Fruit fly (Drosophila melanogaster) whole organism, embryonic: ENCODE data around the gene CG15877.

Experiments used
- Bgb ChIP-seq: fragments of 200-800 bp; sonication (Bioruptor generic); IDR thresholded peaks from 2 replicates; pipeline ENCODE4 v1.3.6; 2022; ENCODE audit warnings: missing biosample characterization, missing genetic modification characterization; ENCODE audit not compliant: partially characterized antibody
- CG10366 ChIP-seq: fragments of 200-800 bp; sonication (Bioruptor generic); IDR thresholded peaks from 2 replicates; pipeline ENCODE4 v1.3.6; 2022; ENCODE audit warnings: missing biosample characterization, missing genetic modification characterization
- CG11247 ChIP-seq: fragments of 200-800 bp; sonication (Bioruptor generic); IDR thresholded peaks from 2 replicates; pipeline ENCODE4 v1.3.6; 2022; ENCODE audit warnings: missing biosample characterization, missing genetic modification characterization
- CG11560 ChIP-seq: fragments of 200-800 bp; sonication (Bioruptor generic); IDR thresholded peaks from 3 replicates; pipeline ENCODE4 v1.3.6; 2022; ENCODE audit warnings: missing biosample characterization, missing genetic modification characterization
- CG13287 ChIP-seq: fragments of 200-800 bp; sonication (Bioruptor generic); IDR thresholded peaks from 2 replicates; pipeline ENCODE4 v1.3.6; 2022; ENCODE audit warnings: missing biosample characterization, missing genetic modification characterization; ENCODE audit not compliant: partially characterized antibody
- CG13624 ChIP-seq: fragments of 200-800 bp; sonication (Bioruptor generic); optimal IDR thresholded peaks from 2 replicates; lab custom pipeline; 2016; ENCODE audit warnings: missing biosample characterization, missing genetic modification characterization
- CG14710 ChIP-seq: fragments of 200-800 bp; sonication (Bioruptor generic); optimal IDR thresholded peaks from 3 replicates; lab custom pipeline; 2019; ENCODE audit warnings: missing biosample characterization, mild to moderate bottlenecking, missing genetic modification characterization, moderate library complexity
- CG14860 ChIP-seq: fragments of 200-800 bp; sonication (Bioruptor generic); IDR thresholded peaks from 3 replicates; pipeline ENCODE4 v1.3.6; 2022; ENCODE audit warnings: missing biosample characterization, missing genetic modification characterization; ENCODE audit not compliant: partially characterized antibody
- CG14965 ChIP-seq: fragments of 200-800 bp; sonication (Bioruptor generic); optimal IDR thresholded peaks from 2 replicates; lab custom pipeline; 2016; ENCODE audit warnings: missing biosample characterization, missing genetic modification characterization, borderline replicate concordance
- CG15073 ChIP-seq: fragments of 200-800 bp; sonication (Bioruptor generic); optimal IDR thresholded peaks from 2 replicates; lab custom pipeline; 2016; ENCODE audit warnings: missing biosample characterization, missing genetic modification characterization
- CG17328 ChIP-seq: fragments of 200-800 bp; sonication (Bioruptor generic); IDR thresholded peaks from 2 replicates; pipeline ENCODE4 v1.3.6; 2022; ENCODE audit warnings: missing biosample characterization, missing genetic modification characterization
- CG18262 ChIP-seq: fragments of 200-800 bp; optimal IDR thresholded peaks from 3 replicates; lab custom pipeline; 2019; ENCODE audit warnings: missing biosample characterization, mild to moderate bottlenecking, missing genetic modification characterization, moderate library complexity
- CG18764 ChIP-seq: fragments of 200-800 bp; sonication (Bioruptor generic); optimal IDR thresholded peaks from 3 replicates; lab custom pipeline; 2016; ENCODE audit warnings: missing biosample characterization, missing genetic modification characterization
- CG2712 ChIP-seq: fragments of 200-800 bp; optimal IDR thresholded peaks from 3 replicates; lab custom pipeline; 2019; ENCODE audit warnings: missing biosample characterization, mild to moderate bottlenecking, missing genetic modification characterization, moderate library complexity
- CG31441 ChIP-seq: fragments of 200-800 bp; sonication (Bioruptor generic); IDR thresholded peaks from 2 replicates; pipeline ENCODE4 v1.3.6; 2022; ENCODE audit warnings: missing biosample characterization, missing genetic modification characterization
- CG32767 ChIP-seq: fragments of 200-800 bp; sonication (Bioruptor generic); IDR thresholded peaks from 2 replicates; pipeline ENCODE4 v1.3.6; 2022; ENCODE audit warnings: missing biosample characterization, missing genetic modification characterization
- CG34224 ChIP-seq: fragments of 200-800 bp; sonication (Bioruptor generic); IDR thresholded peaks from 3 replicates; pipeline ENCODE4 v1.3.6; 2022; ENCODE audit warnings: missing biosample characterization, missing genetic modification characterization; ENCODE audit not compliant: partially characterized antibody
- CG5180 ChIP-seq: fragments of 200-800 bp; sonication (Bioruptor generic); optimal IDR thresholded peaks from 3 replicates; lab custom pipeline; 2017; ENCODE audit warnings: missing biosample characterization, missing genetic modification characterization, mild to moderate bottlenecking, moderate library complexity, missing genetic modification reagents
- CG6791 ChIP-seq: fragments of 200-800 bp; sonication (Bioruptor generic); IDR thresholded peaks from 3 replicates; pipeline ENCODE4 v1.3.6; 2022; ENCODE audit warnings: missing biosample characterization, missing genetic modification characterization; ENCODE audit not compliant: partially characterized antibody
- CG7556 ChIP-seq: fragments of 200-800 bp; sonication (Bioruptor generic); optimal IDR thresholded peaks from 2 replicates; lab custom pipeline; 2017; ENCODE audit warnings: missing biosample characterization, mild to moderate bottlenecking, missing genetic modification characterization
- CG8388 ChIP-seq: fragments of 200-800 bp; sonication (Bioruptor generic); optimal IDR thresholded peaks from 2 replicates; lab custom pipeline; 2019; ENCODE audit warnings: missing biosample characterization, mild to moderate bottlenecking, missing genetic modification characterization, moderate library complexity
- CG9876 ChIP-seq: fragments of 200-800 bp; sonication (Bioruptor generic); optimal IDR thresholded peaks from 2 replicates; lab custom pipeline; 2016; ENCODE audit warnings: missing biosample characterization, missing genetic modification characterization
- CG9932 ChIP-seq: fragments of 200-800 bp; sonication (Bioruptor generic); IDR thresholded peaks from 2 replicates; pipeline ENCODE4 v1.3.6; 2022; ENCODE audit warnings: missing biosample characterization, missing genetic modification characterization
- Dp ChIP-seq: fragments of 200-800 bp; sonication (Bioruptor generic); optimal IDR thresholded peaks from 2 replicates; lab custom pipeline; 2018; ENCODE audit warnings: missing biosample characterization, mild to moderate bottlenecking, missing genetic modification characterization, moderate library complexity
- H2.0 ChIP-seq: fragments of 200-800 bp; sonication (Bioruptor generic); IDR thresholded peaks from 2 replicates; pipeline ENCODE4 v1.3.6; 2022; ENCODE audit warnings: missing biosample characterization, missing genetic modification characterization
- HLH54F ChIP-seq: fragments of 200-800 bp; sonication (Bioruptor generic); optimal IDR thresholded peaks from 3 replicates; lab custom pipeline; 2016; ENCODE audit warnings: missing biosample characterization, missing genetic modification characterization
- MTF-1 ChIP-seq: fragments of 200-800 bp; sonication (Bioruptor generic); optimal IDR thresholded peaks from 2 replicates; lab custom pipeline; 2018; ENCODE audit warnings: missing biosample characterization, mild to moderate bottlenecking, missing genetic modification characterization, borderline replicate concordance
- Med ChIP-seq: fragments of 200-800 bp; sonication (Bioruptor generic); peaks from one replicate; lab custom pipeline; 2016; ENCODE audit warnings: missing biosample characterization, missing genetic modification characterization, mild to moderate bottlenecking, inconsistent platforms, moderate library complexity
- Poxn ChIP-seq: fragments of 200-800 bp; sonication (Bioruptor generic); IDR thresholded peaks from 2 replicates; pipeline ENCODE4 v1.3.6; 2022; ENCODE audit warnings: missing biosample characterization, missing genetic modification characterization
- Ptx1 ChIP-seq: fragments of 200-800 bp; sonication (Bioruptor generic); IDR thresholded peaks from 2 replicates; pipeline ENCODE4 v1.3.6; 2022; ENCODE audit warnings: missing biosample characterization, missing genetic modification characterization
- Ravus ChIP-seq: fragments of 200-800 bp; sonication (Bioruptor generic); IDR thresholded peaks from 2 replicates; pipeline ENCODE4 v1.3.6; 2022; ENCODE audit warnings: missing biosample characterization, missing genetic modification characterization
- Side ChIP-seq: fragments of 200-800 bp; sonication (Bioruptor generic); optimal IDR thresholded peaks from 2 replicates; lab custom pipeline; 2016; ENCODE audit warnings: missing biosample characterization, missing genetic modification characterization
- ac ChIP-seq: fragments of 200-800 bp; sonication (Bioruptor generic); optimal IDR thresholded peaks from 3 replicates; lab custom pipeline; 2017; ENCODE audit warnings: missing biosample characterization, mild to moderate bottlenecking, missing genetic modification characterization
- bab2 ChIP-seq: fragments of 200-800 bp; sonication (Bioruptor generic); optimal IDR thresholded peaks from 2 replicates; lab custom pipeline; 2016; ENCODE audit warnings: missing biosample characterization, missing genetic modification characterization
- chinmo ChIP-seq: fragments of 200-800 bp; sonication (Bioruptor generic); IDR thresholded peaks from 4 replicates; pipeline ENCODE4 v1.3.6; 2022; ENCODE audit warnings: missing biosample characterization, missing genetic modification characterization; ENCODE audit not compliant: partially characterized antibody
- dimm ChIP-seq: fragments of 200-800 bp; sonication (Bioruptor generic); IDR thresholded peaks from 2 replicates; pipeline ENCODE4 v1.3.6; 2022; ENCODE audit warnings: missing biosample characterization, missing genetic modification characterization
- dysf ChIP-seq: fragments of 200-800 bp; sonication (Bioruptor generic); IDR thresholded peaks from 3 replicates; pipeline ENCODE4 v1.3.6; 2022; ENCODE audit warnings: missing biosample characterization, missing genetic modification characterization
- fd96Cb ChIP-seq: fragments of 200-800 bp; sonication (Bioruptor generic); optimal IDR thresholded peaks from 2 replicates; lab custom pipeline; 2018; ENCODE audit warnings: missing biosample characterization, mild to moderate bottlenecking, missing genetic modification characterization, moderate library complexity
- ftz-f1 ChIP-seq: fragments of 200-800 bp; sonication (Bioruptor generic); optimal IDR thresholded peaks from 2 replicates; lab custom pipeline; 2016; ENCODE audit warnings: missing biosample characterization, missing genetic modification characterization
- kah ChIP-seq: fragments of 200-800 bp; sonication (Bioruptor generic); optimal IDR thresholded peaks from 2 replicates; lab custom pipeline; 2018; ENCODE audit warnings: missing biosample characterization, mild to moderate bottlenecking, missing genetic modification characterization
- klu ChIP-seq: fragments of 200-800 bp; sonication (Bioruptor generic); IDR thresholded peaks from 2 replicates; pipeline ENCODE4 v1.3.6; 2022; ENCODE audit warnings: missing biosample characterization, missing genetic modification characterization
- lov ChIP-seq, 2 experiments: fragments of 200-800 bp in 1 of 2; fragments of >200 bp in 1 of 2; sonication (Bioruptor generic) in 1 of 2; IDR thresholded peaks in 1 of 2; optimal IDR thresholded peaks in 1 of 2; 2 replicates in 1 of 2; 3 replicates in 1 of 2; pipeline versions ENCODE4 v1.3.6 to Lab custom; 2017 to 2022; ENCODE audit warnings: missing biosample characterization in 1 of 2, missing genetic modification characterization in 1 of 2
- prd ChIP-seq, 3 experiments: fragments of >200 bp in 2 of 3; fragments of 200-800 bp in 1 of 3; sonication (Bioruptor generic) in 1 of 3; optimal IDR thresholded peaks in 2 of 3; IDR thresholded peaks in 1 of 3; 2 replicates in 2 of 3; 3 replicates in 1 of 3; pipeline versions ENCODE4 v1.3.6 to Lab custom; 2017 to 2022; ENCODE audit warnings: missing biosample characterization in 1 of 3, missing genetic modification characterization in 1 of 3
- salm ChIP-seq: fragments of 200-800 bp; sonication (Bioruptor generic); optimal IDR thresholded peaks from 2 replicates; lab custom pipeline; 2018; ENCODE audit warnings: missing biosample characterization, mild to moderate bottlenecking, missing genetic modification characterization
- sc ChIP-seq, 3 experiments: fragments of >200 bp in 2 of 3; fragments of 200-800 bp in 1 of 3; sonication (Bioruptor generic) in 1 of 3; optimal IDR thresholded peaks; 2 replicates in 2 of 3; 3 replicates in 1 of 3; lab custom pipeline; 2017; ENCODE audit warnings: mild to moderate bottlenecking in 1 of 3, missing biosample characterization in 1 of 3, missing genetic modification characterization in 1 of 3, missing genetic modification reagents in 1 of 3
- sens ChIP-seq: fragments of 200-800 bp; sonication (Bioruptor generic); peaks from one replicate; lab custom pipeline; 2016; ENCODE audit warnings: missing biosample characterization, missing genetic modification characterization
- trem ChIP-seq: fragments of 200-800 bp; optimal IDR thresholded peaks from 3 replicates; lab custom pipeline; 2019; ENCODE audit warnings: missing biosample characterization, mild to moderate bottlenecking, missing genetic modification characterization, moderate library complexity
- vfl ChIP-seq: fragments of 200-800 bp; sonication (Bioruptor generic); optimal IDR thresholded peaks from 2 replicates; lab custom pipeline; 2016; ENCODE audit warnings: missing biosample characterization, missing genetic modification characterization
- z ChIP-seq: fragments of 200-800 bp; sonication (Bioruptor generic); IDR thresholded peaks from 3 replicates; pipeline ENCODE4 v1.3.6; 2022; ENCODE audit warnings: missing biosample characterization, missing genetic modification characterization

Gene CG15877

dm6 chr3L:2418769-2419168 lies 41.4 kb upstream of the CG15877 start (continued):
- TF ChIP-seq CG6791 (GFP tag; lab: Robert Waterston, UW) (no peak), MTF-1 (GFP tag; lab: Kevin White, UChicago) (peak; percentile 77), CG34224 (GFP tag; lab: Robert Waterston, UW) (no peak), Med (peak; percentile 99), CG13287 (GFP tag; lab: Robert Waterston, UW) (no peak), CG14710 (tag; lab: Kevin White, UChicago) (peak; percentile 85), dysf (peak; percentile 92), CG10366 (GFP tag; lab: Robert Waterston, UW) (peak; percentile 83), CG9876 (GFP tag; lab: Kevin White, UChicago) (no peak), CG15073 (GFP tag; lab: Kevin White, UChicago) (no peak), fd96Cb (peak; percentile 91), sens (GFP tag; lab: Kevin White, UChicago) (peak; percentile 96), CG18262 (tag; lab: Kevin White, UChicago) (peak; percentile 75), klu (peak; percentile 71), ftz-f1 (GFP tag; lab: Kevin White, UChicago) (peak; percentile 81), CG18764 (GFP tag; lab: Kevin White, UChicago) (peak; percentile 82), CG2712 (peak; percentile 80), CG7556 (GFP tag; lab: Kevin White, UChicago) (peak; percentile 68), CG14965 (GFP tag; lab: Kevin White, UChicago) (peak; percentile 43), kah (GFP tag; lab: Kevin White, UChicago) (peak; percentile 57), Side (GFP tag; lab: Kevin White, UChicago) (peak; percentile 86), CG13624 (GFP tag; lab: Kevin White, UChicago) (peak; percentile 75), lov (optimal IDR thresholded peaks at IDR 0.05; lab: Kevin White, UChicago) (no peak), lov (GFP tag; IDR thresholded peaks at IDR 0.05; lab: Robert Waterston, UW) (0 out of 3 replicates have a peak, but pooled peaks have one; percentile 37), CG11560 (tag; lab: Robert Waterston, UW) (peak; percentile 68; the same call in 2 of the 3 replicates), sc (optimal IDR thresholded peaks at IDR 0.05; lab: Kevin White, UChicago) (no peak), sc (GFP tag; optimal IDR thresholded peaks at IDR 0.05; lab: Kevin White, UChicago) (peak; percentile 48), dimm (peak; percentile 73), HLH54F (GFP tag; lab: Kevin White, UChicago) (peak; percentile 63), Bgb (GFP tag; lab: Robert Waterston, UW) (no peak), z (no peak), CG14860 (GFP tag; lab: Robert Waterston, UW) (no peak), vfl (GFP tag; lab: Kevin White, UChicago) (peak; percentile 7), H2.0 (GFP tag; lab: Robert Waterston, UW) (peak; percentile 80), prd (optimal IDR thresholded peaks at IDR 0.05; lab: Kevin White, UChicago) (no peak), prd (GFP tag; IDR thresholded peaks at IDR 0.05; lab: Robert Waterston, UW) (peak; percentile 91), Ravus (GFP tag; lab: Robert Waterston, UW) (peak; percentile 70), chinmo (GFP tag; lab: Robert Waterston, UW) (0 out of 4 replicates have a peak, but pooled peaks have one; percentile 38), Dp (GFP tag; lab: Kevin White, UChicago) (no peak), CG9932 (GFP tag; lab: Robert Waterston, UW) (peak; percentile 84), Poxn (GFP tag; lab: Robert Waterston, UW) (peak; percentile 55), Ptx1 (GFP tag; lab: Robert Waterston, UW) (peak; percentile 82), CG8388 (peak; percentile 62), trem (tag; lab: Kevin White, UChicago) (peak; percentile 84), CG5180 (GFP tag; lab: Kevin White, UChicago) (peak; percentile 61), bab2 (peak; percentile 91), ac (GFP tag; lab: Kevin White, UChicago) (no peak), CG31441 (GFP tag; lab: Robert Waterston, UW) (peak; percentile 51), CG11247 (GFP tag; lab: Robert Waterston, UW) (peak; percentile 83), CG17328 (GFP tag; lab: Robert Waterston, UW) (peak; percentile 89), salm (tag; lab: Kevin White, UChicago) (no peak), CG32767 (GFP tag; lab: Robert Waterston, UW) (peak; percentile 85)
